Fruit fly (Drosophila melanogaster): ENCODE data around the gene Frl.

Gene Frl

DNA sequence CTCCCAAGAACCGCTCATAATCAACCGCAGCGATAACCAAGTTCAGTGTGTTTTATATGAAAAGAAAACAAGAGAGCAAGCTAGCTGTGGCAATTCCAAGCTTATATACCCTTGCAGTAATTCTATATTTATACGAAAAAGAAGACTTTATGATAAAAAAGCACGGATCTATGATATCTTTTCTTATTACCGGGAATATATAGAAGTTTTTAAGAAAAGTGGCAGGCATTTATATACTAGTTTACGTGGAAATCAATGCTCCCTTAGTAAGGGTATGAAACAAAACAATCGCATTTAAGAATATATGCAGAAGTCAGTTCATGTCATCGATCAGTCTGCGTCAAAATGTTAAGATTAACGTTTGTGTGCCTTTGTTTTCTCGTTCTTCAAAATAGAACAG is 30.3 kb downstream of the Frl start, which contains the start of gene CG8100 (continued):
- TF ChIP-seq foxo (GFP tag; optimal IDR thresholded peaks at IDR 0.05), result peak in 1 of 2 experiments; percentile 72

DNA sequence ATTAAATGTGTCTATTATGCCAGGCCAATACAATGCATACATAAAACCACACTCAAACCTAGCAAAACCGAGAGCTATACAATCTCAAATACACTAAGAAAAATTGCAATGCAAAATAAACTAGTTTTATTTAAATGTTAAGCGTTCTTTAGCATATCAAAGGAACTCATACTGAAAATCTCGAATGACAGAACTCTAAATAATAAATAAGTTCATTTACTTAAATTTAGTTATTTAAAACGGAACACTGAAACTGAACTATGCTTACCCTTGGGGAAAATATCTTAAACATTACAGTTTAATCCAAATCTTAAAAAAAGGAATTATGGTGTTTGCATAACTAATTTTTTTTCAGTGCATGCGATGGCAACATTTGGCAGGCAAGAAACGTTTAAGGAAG is 33.2 kb downstream of the Frl start:
- TF ChIP-seq dmrt93B (GFP tag; optimal IDR thresholded peaks at IDR 0.05) (no peak), dl (GFP tag; optimal IDR thresholded peaks at IDR 0.05; ENCODE audit: insufficient read depth in 1 of 2, partially characterized antibody in 2 of 2) (no peak), jim (GFP tag; optimal IDR thresholded peaks at IDR 0.05) (no peak)

DNA sequence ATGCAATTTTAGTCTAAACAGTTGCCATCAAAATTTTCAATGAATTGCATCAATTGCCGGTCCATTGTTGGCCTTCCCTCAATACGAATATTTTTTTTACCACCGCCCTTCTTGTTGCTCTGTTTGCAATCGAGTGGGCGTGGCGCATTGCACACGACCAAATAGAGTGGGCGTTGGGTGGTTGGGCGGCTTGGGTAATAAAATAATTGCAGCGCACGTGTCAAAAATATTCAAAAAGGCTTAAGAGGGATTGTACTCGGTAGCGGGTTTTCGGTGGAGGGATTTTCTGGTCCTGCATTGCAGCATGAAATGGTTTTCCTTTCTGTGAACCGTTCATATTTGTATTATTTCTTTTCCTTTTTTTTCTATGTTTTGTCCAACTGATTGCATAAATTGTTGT is 36.0 kb downstream of the Frl start:
- no peak for TF ChIP-seq CG9705 (GFP tag; optimal IDR thresholded peaks at IDR 0.05)
- TF ChIP-seq Hr83 (GFP tag; optimal IDR thresholded peaks at IDR 0.05; ENCODE audit: poor library complexity, severe bottlenecking), result no peak
- TF ChIP-seq brk (GFP tag; optimal IDR thresholded peaks at IDR 0.05), result no peak
- TF ChIP-seq Hr78 (GFP tag; optimal IDR thresholded peaks at IDR 0.05), result no peak
- TF ChIP-seq CG32264 (GFP tag; optimal IDR thresholded peaks at IDR 0.05), result no peak
- TF ChIP-seq N (GFP tag; optimal IDR thresholded peaks at IDR 0.05), result no peak
- TF ChIP-seq h (GFP tag; optimal IDR thresholded peaks at IDR 0.05), result no peak
- no peak for TF ChIP-seq Dfd (GFP tag; optimal IDR thresholded peaks at IDR 0.05)
- no peak for TF ChIP-seq lola (GFP tag; optimal IDR thresholded peaks at IDR 0.05)
- no peak for TF ChIP-seq dsf (GFP tag; optimal IDR thresholded peaks at IDR 0.05; ENCODE audit: borderline replicate concordance)
- no peak for TF ChIP-seq psq (GFP tag; optimal IDR thresholded peaks at IDR 0.05)
- no peak for TF ChIP-seq OdsH (GFP tag; optimal IDR thresholded peaks at IDR 0.05)

DNA sequence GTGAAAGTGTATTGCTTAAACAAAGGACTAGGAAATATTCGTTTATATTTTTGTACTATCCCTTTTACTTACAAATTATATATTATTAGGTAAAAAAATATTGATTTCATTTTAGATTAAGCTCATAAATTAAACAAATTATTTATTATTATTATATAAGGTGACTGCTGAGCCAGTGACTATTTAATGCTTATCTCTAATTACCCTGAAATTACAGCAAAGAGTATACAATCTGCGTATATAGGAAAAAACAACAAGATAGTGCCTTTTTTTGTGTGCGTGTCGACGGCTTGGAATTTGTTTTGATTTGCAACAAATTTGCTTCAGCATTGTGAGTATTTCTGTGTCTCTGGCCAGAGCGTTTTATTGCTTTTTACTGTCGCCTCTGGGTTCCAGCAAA is 36.5 kb downstream of the Frl start:
- TF ChIP-seq dsf (GFP tag; optimal IDR thresholded peaks at IDR 0.05; ENCODE audit: borderline replicate concordance) (no peak), dl (GFP tag; optimal IDR thresholded peaks at IDR 0.05; ENCODE audit: insufficient read depth in 1 of 2, partially characterized antibody in 2 of 2) (no peak), jim (GFP tag; optimal IDR thresholded peaks at IDR 0.05) (no peak), CrebA (GFP tag; optimal IDR thresholded peaks at IDR 0.05; ENCODE audit: borderline replicate concordance) (no peak), usp (GFP tag; optimal IDR thresholded peaks at IDR 0.05) (no peak), Vsx2 (GFP tag; optimal IDR thresholded peaks at IDR 0.05; ENCODE audit: partially characterized antibody) (no peak), fru (GFP tag; optimal IDR thresholded peaks at IDR 0.05) (no peak), GATAd (GFP tag; optimal IDR thresholded peaks at IDR 0.05) (no peak), br (GFP tag; optimal IDR thresholded peaks at IDR 0.05) (no peak), Dfd (GFP tag; optimal IDR thresholded peaks at IDR 0.05) (no peak), Abd-B (GFP tag; optimal IDR thresholded peaks at IDR 0.05) (no peak)

DNA sequence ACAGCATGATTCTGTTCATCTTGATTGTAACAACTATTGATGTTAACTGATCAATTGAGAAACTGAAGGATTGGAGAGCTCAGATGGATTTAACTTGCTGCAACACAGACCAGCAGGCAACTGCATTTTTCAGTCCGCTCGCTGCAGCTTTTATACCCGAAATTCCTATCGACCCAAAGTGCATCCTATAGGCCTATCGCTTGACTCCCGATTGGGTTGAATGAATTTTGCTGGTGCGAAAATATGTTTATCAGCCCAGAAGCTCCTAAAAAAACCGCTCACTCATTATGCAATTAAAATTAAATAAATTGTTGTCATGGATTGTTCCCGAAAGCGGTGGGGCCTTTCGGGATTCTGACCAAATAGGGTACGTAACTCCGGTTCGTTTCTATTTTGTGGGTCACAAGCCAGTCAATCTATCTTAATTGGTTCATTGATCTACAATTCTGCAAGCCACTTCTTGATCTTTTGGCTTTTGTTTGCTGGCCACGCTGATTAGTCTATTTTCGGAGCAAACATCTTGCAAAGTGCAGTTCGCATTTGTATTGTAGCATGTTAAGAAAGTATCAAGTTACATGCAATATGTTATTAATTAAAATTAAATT is 45.0 kb downstream of the Frl start, which contains the start of gene Fbp1:
Fbp1 (minus strand) TSS at position 113 of the 605 bp plus-strand sequence.
- no peak for TF ChIP-seq N (GFP tag; optimal IDR thresholded peaks at IDR 0.05)
- TF ChIP-seq Rel (GFP tag; optimal IDR thresholded peaks at IDR 0.05), result no peak
- TF ChIP-seq Rel (tag; optimal IDR thresholded peaks at IDR 0.05), result peak; percentile 58
- TF ChIP-seq Hnf4 (GFP tag; optimal IDR thresholded peaks at IDR 0.05), result peak; percentile 43

DNA sequence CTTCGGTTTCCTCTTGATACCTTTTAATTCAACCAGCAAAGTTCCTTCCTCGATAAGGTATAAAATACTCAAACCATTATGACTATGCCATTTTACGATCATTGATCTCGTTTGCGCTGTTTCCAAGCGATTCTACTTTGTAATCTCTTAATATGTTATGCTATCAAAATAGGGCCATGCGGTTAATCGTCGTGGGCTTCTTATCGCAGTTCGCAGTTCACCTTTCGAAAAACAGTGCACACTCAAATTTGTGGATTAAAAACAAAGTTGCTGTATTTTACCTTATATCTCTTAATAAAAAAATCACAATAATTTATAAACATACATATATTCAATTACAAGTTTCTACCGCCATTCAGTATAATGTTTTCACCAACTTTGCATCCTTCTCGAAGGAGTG is 47.0 kb downstream of the Frl start:
- TF ChIP-seq usp (GFP tag; optimal IDR thresholded peaks at IDR 0.05) (no peak), br (GFP tag; optimal IDR thresholded peaks at IDR 0.05) (no peak), pan (optimal IDR thresholded peaks at IDR 0.05) (no peak), jim (GFP tag; optimal IDR thresholded peaks at IDR 0.05) (no peak), rgr (GFP tag; optimal IDR thresholded peaks at IDR 0.05) (no peak)

Data from whole organism, wandering third instar larva.